Worm (Caenorhabditis elegans) whole organism, L3 larva: Measurements from ENCODE around the gene irld-4.
A peak's percentile ranks its signal among the peaks of the same experiment; 100 is the strongest.

ENCODE experiments used
- R02D3.7 ChIP-seq: fragments of 150-350 bp; optimal IDR thresholded peaks from 2 replicates; lab custom pipeline; 2014; ENCODE audit warnings: missing biosample characterization, missing genetic modification characterization
- ZK546.5 ChIP-seq: sonication (generic microtip); optimal IDR thresholded peaks from 2 replicates; lab custom pipeline; 2017; ENCODE audit warnings: missing biosample characterization, missing genetic modification characterization
- aly-2 ChIP-seq: fragments of 150-350 bp; optimal IDR thresholded peaks from 2 replicates; lab custom pipeline; 2014; ENCODE audit warnings: missing biosample characterization, missing genetic modification characterization
- ama-1 ChIP-seq: fragments of 150-350 bp; optimal IDR thresholded peaks from 2 replicates; lab custom pipeline; 2018
- ceh-16 ChIP-seq: sonication (generic microtip); optimal IDR thresholded peaks from 2 replicates; lab custom pipeline; 2017; ENCODE audit warnings: missing biosample characterization, missing genetic modification characterization
- ceh-28 ChIP-seq: fragments of 150-350 bp; optimal IDR thresholded peaks from 2 replicates; lab custom pipeline; 2014; ENCODE audit warnings: missing biosample characterization, missing genetic modification reagents, missing genetic modification characterization
- ceh-82 ChIP-seq: fragments of 150-350 bp; optimal IDR thresholded peaks from 2 replicates; lab custom pipeline; 2014; ENCODE audit warnings: missing biosample characterization, missing genetic modification characterization
- ceh-9 ChIP-seq: sonication (generic microtip); optimal IDR thresholded peaks from 2 replicates; lab custom pipeline; 2018; ENCODE audit warnings: missing biosample characterization, missing genetic modification characterization
- elt-1 ChIP-seq: fragments of 150-350 bp; optimal IDR thresholded peaks from 2 replicates; lab custom pipeline; 2014; ENCODE audit warnings: missing biosample characterization, missing genetic modification characterization
- elt-2 ChIP-seq: sonication (generic microtip); optimal IDR thresholded peaks from 2 replicates; lab custom pipeline; 2016; ENCODE audit warnings: missing genetic modification reagents, mild to moderate bottlenecking, missing genetic modification characterization, missing compliant biosample characterization
- elt-3 ChIP-seq, 3 experiments: fragments of 150-350 bp in 1 of 3; sonication (generic microtip) in 2 of 3; optimal IDR thresholded peaks; 2 replicates in 2 of 3; 4 replicates in 1 of 3; lab custom pipeline; 2014 to 2017; ENCODE audit warnings: missing biosample characterization in 3 of 3, missing genetic modification characterization in 3 of 3
- eor-1 ChIP-seq, 2 experiments: fragments of 150-350 bp; optimal IDR thresholded peaks; 2 replicates each; lab custom pipeline; 2014 to 2018; ENCODE audit warnings: missing biosample characterization in 2 of 2, missing genetic modification characterization in 2 of 2
- fos-1 ChIP-seq: fragments of 150-350 bp; optimal IDR thresholded peaks from 2 replicates; lab custom pipeline; 2014; ENCODE audit warnings: missing biosample characterization, missing genetic modification characterization
- hmg-11 ChIP-seq: sonication (generic microtip); optimal IDR thresholded peaks from 2 replicates; lab custom pipeline; 2016; ENCODE audit warnings: missing genetic modification characterization, missing compliant biosample characterization
- jun-1 ChIP-seq: fragments of 150-350 bp; optimal IDR thresholded peaks from 2 replicates; lab custom pipeline; 2014; ENCODE audit warnings: missing biosample characterization, missing genetic modification reagents, missing genetic modification characterization
- lin-15B ChIP-seq: fragments of 150-350 bp; optimal IDR thresholded peaks from 2 replicates; lab custom pipeline; 2014; ENCODE audit warnings: missing biosample characterization, missing genetic modification characterization
- lin-39 ChIP-seq: fragments of 150-350 bp; optimal IDR thresholded peaks from 2 replicates; lab custom pipeline; 2018; ENCODE audit warnings: missing biosample characterization, missing genetic modification reagents, missing genetic modification characterization
- lsy-12 ChIP-seq: sonication (generic microtip); optimal IDR thresholded peaks from 2 replicates; lab custom pipeline; 2016; ENCODE audit warnings: mild to moderate bottlenecking, missing genetic modification characterization, missing compliant biosample characterization
- mdl-1 ChIP-seq: fragments of 150-350 bp; optimal IDR thresholded peaks from 2 replicates; lab custom pipeline; 2014; ENCODE audit warnings: missing biosample characterization, missing genetic modification characterization
- mml-1 ChIP-seq: fragments of 150-350 bp; sonication (generic microtip); optimal IDR thresholded peaks from 3 replicates; lab custom pipeline; 2014; ENCODE audit warnings: missing biosample characterization, missing genetic modification characterization
- nfya-1 ChIP-seq: sonication (generic microtip); optimal IDR thresholded peaks from 2 replicates; lab custom pipeline; 2017; ENCODE audit warnings: missing genetic modification characterization, mild to moderate bottlenecking, missing compliant biosample characterization, antibody characterized with exemption, moderate library complexity; ENCODE audit not compliant: insufficient read depth
- nhr-11 ChIP-seq: fragments of 150-350 bp; optimal IDR thresholded peaks from 2 replicates; lab custom pipeline; 2014; ENCODE audit warnings: missing biosample characterization, missing genetic modification characterization
- nhr-23 ChIP-seq: fragments of 150-350 bp; optimal IDR thresholded peaks from 2 replicates; lab custom pipeline; 2014; ENCODE audit warnings: missing biosample characterization, missing genetic modification reagents, missing genetic modification characterization
- nhr-25 ChIP-seq: sonication (generic microtip); optimal IDR thresholded peaks from 2 replicates; lab custom pipeline; 2017; ENCODE audit warnings: missing biosample characterization, missing genetic modification characterization
- nhr-28 ChIP-seq: fragments of 150-350 bp; optimal IDR thresholded peaks from 2 replicates; lab custom pipeline; 2014; ENCODE audit warnings: missing biosample characterization, missing genetic modification characterization
- nhr-43 ChIP-seq: sonication (generic microtip); optimal IDR thresholded peaks from 2 replicates; lab custom pipeline; 2016; ENCODE audit warnings: mild to moderate bottlenecking, missing genetic modification characterization, missing compliant biosample characterization; ENCODE audit not compliant: poor library complexity, severe bottlenecking
- nhr-67 ChIP-seq: fragments of 150-350 bp; optimal IDR thresholded peaks from 2 replicates; lab custom pipeline; 2014; ENCODE audit warnings: missing biosample characterization, missing genetic modification characterization
- pha-4 ChIP-seq: fragments of 150-350 bp; optimal IDR thresholded peaks from 2 replicates; lab custom pipeline; 2014; ENCODE audit warnings: missing biosample characterization, missing genetic modification reagents, missing genetic modification characterization
- pqm-1 ChIP-seq: fragments of 150-350 bp; optimal IDR thresholded peaks from 2 replicates; lab custom pipeline; 2017; ENCODE audit warnings: missing biosample characterization, missing genetic modification characterization, inconsistent platforms
- snpc-4 ChIP-seq: fragments of 150-350 bp; optimal IDR thresholded peaks from 2 replicates; lab custom pipeline; 2014; ENCODE audit warnings: missing biosample characterization, missing genetic modification characterization
- tbx-2 ChIP-seq: sonication (generic microtip); optimal IDR thresholded peaks from 2 replicates; lab custom pipeline; 2016; ENCODE audit warnings: mild to moderate bottlenecking, missing genetic modification characterization, missing compliant biosample characterization
- unc-39 ChIP-seq: sonication (generic microtip); optimal IDR thresholded peaks from 4 replicates; lab custom pipeline; 2017; ENCODE audit warnings: missing biosample characterization, missing genetic modification characterization
- unc-62 ChIP-seq: fragments of 150-350 bp; sonication (generic microtip); optimal IDR thresholded peaks from 4 replicates; lab custom pipeline; 2014; ENCODE audit warnings: missing biosample characterization, missing genetic modification reagents, missing genetic modification characterization
- ztf-11 ChIP-seq: fragments of 150-350 bp; optimal IDR thresholded peaks from 2 replicates; lab custom pipeline; 2014; ENCODE audit warnings: missing biosample characterization, missing genetic modification characterization
- ztf-4 ChIP-seq: fragments of 150-350 bp; optimal IDR thresholded peaks from 2 replicates; lab custom pipeline; 2014; ENCODE audit warnings: missing biosample characterization, missing genetic modification characterization

The irld-4 gene

ce11 chrIV:14610942-14611724 is 21.8 kb upstream of the irld-4 start:
- TF ChIP-seq lin-39: no peak
- peak; percentile 63 for TF ChIP-seq pha-4 (tag; lab: Kevin White, UChicago)
- TF ChIP-seq unc-62 (GFP tag; lab: Kevin White, UChicago): peak; percentile 21
- TF ChIP-seq nfya-1: peak; percentile 41
- TF ChIP-seq mml-1 (tag; lab: Kevin White, UChicago): no peak
- TF ChIP-seq elt-1: peak; percentile 28
- peak; percentile 43 for TF ChIP-seq pqm-1 (tag; lab: Kevin White, UChicago)
- peak; percentile 65 for TF ChIP-seq snpc-4 (tag; lab: Kevin White, UChicago)
- TF ChIP-seq nhr-23 (tag; lab: Kevin White, UChicago): peak; percentile 96
- no peak for TF ChIP-seq ztf-4 (tag; lab: Kevin White, UChicago)
- peak; percentile 89 for TF ChIP-seq nhr-25 (tag; lab: Kevin White, UChicago)
- TF ChIP-seq nhr-43 (tag; lab: Kevin White, UChicago): peak; percentile 88
- TF ChIP-seq ceh-16: no peak
- peak; percentile 30 for TF ChIP-seq lsy-12 (tag; lab: Kevin White, UChicago)
- no peak for TF ChIP-seq fos-1
- TF ChIP-seq ama-1 (lab: Kevin White, UChicago): peak; percentile 12
- peak; percentile 59 for TF ChIP-seq lin-15B (tag; lab: Kevin White, UChicago)
- peak; percentile 69 for TF ChIP-seq elt-2 (tag; lab: Kevin White, UChicago)
- TF ChIP-seq hmg-11 (tag; lab: Kevin White, UChicago): peak; percentile 1
- no peak for TF ChIP-seq aly-2 (tag; lab: Kevin White, UChicago)
- TF ChIP-seq R02D3.7: peak; percentile 7
- no peak for TF ChIP-seq ceh-9 (tag; lab: Kevin White, UChicago)
- TF ChIP-seq jun-1 (tag; lab: Kevin White, UChicago): peak; percentile 79
- TF ChIP-seq tbx-2 (tag; lab: Kevin White, UChicago): peak; percentile 37

- TF ChIP-seq hmg-11 (tag; lab: Kevin White, UChicago): peak; percentile 35
- peak; percentile 87 for TF ChIP-seq snpc-4 (tag; lab: Kevin White, UChicago)
- peak; percentile 44 for TF ChIP-seq nhr-25 (tag; lab: Kevin White, UChicago)
- peak in 1 of 3 experiments; percentile 23 for TF ChIP-seq elt-3 (tag; optimal IDR thresholded peaks at IDR 0.05; lab: Kevin White, UChicago)
- TF ChIP-seq aly-2 (tag; lab: Kevin White, UChicago): no peak
- peak; percentile 54 for TF ChIP-seq nhr-23 (tag; lab: Kevin White, UChicago)
- TF ChIP-seq nhr-43 (tag; lab: Kevin White, UChicago): no peak
- no peak for TF ChIP-seq jun-1 (tag; lab: Kevin White, UChicago)
Observed at ce11 chrIV:14611892-14612497, 20.9 kb upstream of the irld-4 start.

ce11 chrIV:14612547-14613329 is 20.2 kb upstream of the irld-4 start:
- TF ChIP-seq nhr-25 (tag; lab: Kevin White, UChicago) (peak; percentile 32), eor-1 (tag; optimal IDR thresholded peaks at IDR 0.05; lab: Kevin White, UChicago) (no peak), mml-1 (tag; lab: Kevin White, UChicago) (no peak), nhr-43 (tag; lab: Kevin White, UChicago) (peak; percentile 5), elt-1 (peak; percentile 19), fos-1 (no peak), unc-39 (tag; lab: Kevin White, UChicago) (no peak), nhr-11 (tag; lab: Kevin White, UChicago) (no peak), nhr-23 (tag; lab: Kevin White, UChicago) (no peak), pha-4 (tag; lab: Kevin White, UChicago) (no peak), ztf-11 (tag; lab: Kevin White, UChicago) (no peak), elt-3 (tag; optimal IDR thresholded peaks at IDR 0.05; lab: Kevin White, UChicago) (peak in 1 of 3 experiments; percentile 57), ama-1 (lab: Kevin White, UChicago) (peak; percentile 60), ceh-16 (no peak), elt-2 (tag; lab: Kevin White, UChicago) (peak; percentile 68), ceh-28 (peak; percentile 57), ceh-82 (tag; lab: Kevin White, UChicago) (no peak), ztf-4 (tag; lab: Kevin White, UChicago) (no peak), ZK546.5 (tag; lab: Kevin White, UChicago) (no peak), nfya-1 (peak; percentile 24), tbx-2 (tag; lab: Kevin White, UChicago) (no peak), nhr-28 (tag; lab: Kevin White, UChicago) (no peak), mdl-1 (tag; lab: Kevin White, UChicago) (peak; percentile 69), lin-39 (no peak), pqm-1 (tag; lab: Kevin White, UChicago) (peak; percentile 54), nhr-67 (tag; lab: Kevin White, UChicago) (no peak), ceh-9 (tag; lab: Kevin White, UChicago) (no peak), snpc-4 (tag; lab: Kevin White, UChicago) (no peak), jun-1 (tag; lab: Kevin White, UChicago) (peak; percentile 40)
